Worm (Caenorhabditis elegans): ENCODE measurements around the gene snx-14.

DNA sequence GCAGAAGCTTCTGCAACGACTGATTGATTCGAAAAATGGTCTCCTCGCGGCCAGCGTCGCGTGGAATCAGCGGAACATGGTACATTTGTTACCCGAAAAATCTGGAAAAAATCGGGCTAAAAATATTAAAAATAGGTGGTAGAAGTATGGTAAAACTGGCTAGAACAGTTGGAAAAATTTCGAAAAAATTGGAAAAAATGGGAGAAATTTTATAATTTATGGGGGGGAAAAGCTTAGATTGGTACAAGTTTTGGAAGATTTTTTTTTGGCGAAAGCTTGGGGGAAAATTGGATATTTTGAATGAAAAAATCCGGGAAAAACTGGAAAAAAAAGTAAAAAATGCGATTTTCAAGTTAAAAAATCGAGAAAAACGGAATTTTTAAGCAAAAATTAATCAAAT lies 16.5 kb upstream of the snx-14 start, which contains the start of gene ddl-2:
- TF ChIP-seq aptf-3 (GFP tag; IDR thresholded peaks at IDR 0.05): no peak
- TF ChIP-seq C17E4.6 (GFP tag; IDR thresholded peaks at IDR 0.05): no peak
- no peak for TF ChIP-seq pbrm-1 (GFP tag; IDR thresholded peaks at IDR 0.05)
- TF ChIP-seq hsf-1 (GFP tag; IDR thresholded peaks at IDR 0.05): no peak
